Worm (Caenorhabditis elegans): Measurements from ENCODE around the gene B0244.15.

B0244.15 gene

ce11 chrIII:5708024-5708423, 35.2 kb upstream of the B0244.15 start:
- TF ChIP-seq med-1 (GFP tag; optimal IDR thresholded peaks at IDR 0.05; ENCODE audit: insufficient read depth) (no peak), tab-1 (GFP tag; IDR thresholded peaks at IDR 0.05) (no peak), klf-2 (GFP tag; conservative IDR thresholded peaks at IDR 0.05) (no peak), T22C8.4 (GFP tag; IDR thresholded peaks at IDR 0.05) (no peak), cog-1 (tag; optimal IDR thresholded peaks at IDR 0.05) (no peak), ztf-29 (GFP tag; IDR thresholded peaks at IDR 0.05) (no peak), ref-1 (GFP tag; conservative IDR thresholded peaks at IDR 0.05) (no peak), flt-1 (GFP tag; IDR thresholded peaks at IDR 0.05) (no peak)

DNA sequence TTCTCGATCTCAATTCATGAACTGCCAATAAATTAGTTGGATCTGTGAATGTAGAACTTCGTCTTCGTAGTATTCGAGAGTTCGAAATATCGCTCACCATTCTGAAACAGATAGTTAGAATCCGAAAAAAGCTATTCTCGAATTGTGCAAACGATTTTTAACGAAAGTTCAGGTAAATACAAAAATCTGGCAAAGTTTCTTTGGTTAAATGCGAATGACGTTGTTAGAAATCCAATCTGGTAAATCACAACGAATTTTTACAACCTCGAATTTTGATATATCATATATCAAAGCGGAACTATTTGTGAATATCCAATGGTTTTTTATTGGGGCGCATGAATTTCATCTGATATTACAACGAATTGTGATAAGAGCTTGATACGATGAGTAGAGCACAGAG, 34.0 kb upstream of the B0244.15 start, which contains the start of gene hpo-28:
TSS of gene hpo-28 (minus strand) at position 101 of the 400 bp plus-strand sequence.
- no peak for TF ChIP-seq ztf-29 (GFP tag; IDR thresholded peaks at IDR 0.05)
- no peak for TF ChIP-seq med-1 (GFP tag; optimal IDR thresholded peaks at IDR 0.05; ENCODE audit: insufficient read depth)
- TF ChIP-seq klf-2 (GFP tag; conservative IDR thresholded peaks at IDR 0.05): no peak
- TF ChIP-seq ref-1 (GFP tag; conservative IDR thresholded peaks at IDR 0.05): no peak
- TF ChIP-seq flt-1 (GFP tag; IDR thresholded peaks at IDR 0.05): no peak
- TF ChIP-seq cog-1 (tag; optimal IDR thresholded peaks at IDR 0.05): no peak
- TF ChIP-seq tab-1 (GFP tag; IDR thresholded peaks at IDR 0.05): no peak
- TF ChIP-seq ztf-23 (GFP tag; IDR thresholded peaks at IDR 0.05): no peak
- TF ChIP-seq T22C8.4 (GFP tag; IDR thresholded peaks at IDR 0.05): no peak

- no peak for TF ChIP-seq flt-1 (GFP tag; IDR thresholded peaks at IDR 0.05)
- no peak for TF ChIP-seq T22C8.4 (GFP tag; IDR thresholded peaks at IDR 0.05)
- TF ChIP-seq klf-2 (GFP tag; conservative IDR thresholded peaks at IDR 0.05): no peak
- TF ChIP-seq ref-1 (GFP tag; conservative IDR thresholded peaks at IDR 0.05): no peak
- no peak for TF ChIP-seq cog-1 (tag; optimal IDR thresholded peaks at IDR 0.05)
- no peak for TF ChIP-seq med-1 (GFP tag; optimal IDR thresholded peaks at IDR 0.05; ENCODE audit: insufficient read depth)
- TF ChIP-seq ztf-23 (GFP tag; IDR thresholded peaks at IDR 0.05): no peak
- TF ChIP-seq ztf-29 (GFP tag; IDR thresholded peaks at IDR 0.05): no peak
- no peak for TF ChIP-seq tab-1 (GFP tag; IDR thresholded peaks at IDR 0.05)
These were observed 33.1 kb upstream of the B0244.15 start, which contains the start of gene B0336.12 for ce11 chrIII:5710045-5710444. TSS of gene B0336.12 (minus strand) at chrIII:5710145.

DNA sequence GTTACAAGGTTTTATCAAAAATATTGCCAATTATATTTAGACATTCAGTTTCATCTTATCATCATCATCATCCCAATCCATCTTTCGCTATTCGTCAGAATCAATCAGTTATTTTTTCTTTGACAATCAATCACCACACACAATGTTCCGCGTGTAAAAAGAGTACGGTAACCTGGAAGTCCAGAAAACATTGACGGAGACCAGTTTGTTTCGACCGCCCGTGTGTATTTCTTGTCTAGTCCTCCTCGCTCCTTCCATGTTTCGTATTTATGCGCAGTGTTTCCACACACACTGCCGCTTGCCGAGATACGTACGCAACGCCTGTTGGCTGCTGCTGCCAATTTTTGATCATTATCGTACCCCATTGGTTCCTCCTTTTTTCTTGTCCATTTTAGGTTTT, 32.5 kb upstream of the B0244.15 start:
- no peak for TF ChIP-seq ref-1 (GFP tag; conservative IDR thresholded peaks at IDR 0.05)

- TF ChIP-seq ztf-29 (GFP tag; IDR thresholded peaks at IDR 0.05) (no peak), klf-2 (GFP tag; conservative IDR thresholded peaks at IDR 0.05) (no peak), ztf-23 (GFP tag; IDR thresholded peaks at IDR 0.05) (no peak), tab-1 (GFP tag; IDR thresholded peaks at IDR 0.05) (no peak), cog-1 (tag; optimal IDR thresholded peaks at IDR 0.05) (no peak), T22C8.4 (GFP tag; IDR thresholded peaks at IDR 0.05) (no peak), med-1 (GFP tag; optimal IDR thresholded peaks at IDR 0.05; ENCODE audit: insufficient read depth) (no peak), flt-1 (GFP tag; IDR thresholded peaks at IDR 0.05) (no peak), ref-1 (GFP tag; conservative IDR thresholded peaks at IDR 0.05) (no peak)
These were observed 31.9 kb upstream of the B0244.15 start, which contains the start of gene rbm-26 for ce11 chrIII:5711242-5711641. TSS of gene rbm-26 (plus strand) at chrIII:5711542.

- TF ChIP-seq ref-1 (GFP tag; conservative IDR thresholded peaks at IDR 0.05): no peak
- no peak for TF ChIP-seq flt-1 (GFP tag; IDR thresholded peaks at IDR 0.05)
- TF ChIP-seq T22C8.4 (GFP tag; IDR thresholded peaks at IDR 0.05): no peak
- TF ChIP-seq ztf-29 (GFP tag; IDR thresholded peaks at IDR 0.05): no peak
- TF ChIP-seq tab-1 (GFP tag; IDR thresholded peaks at IDR 0.05): no peak
- no peak for TF ChIP-seq ztf-23 (GFP tag; IDR thresholded peaks at IDR 0.05)
- TF ChIP-seq cog-1 (tag; optimal IDR thresholded peaks at IDR 0.05): no peak
- TF ChIP-seq klf-2 (GFP tag; conservative IDR thresholded peaks at IDR 0.05): no peak
- TF ChIP-seq med-1 (GFP tag; optimal IDR thresholded peaks at IDR 0.05; ENCODE audit: insufficient read depth): no peak
These were observed 31.1 kb upstream of the B0244.15 start for ce11 chrIII:5711881-5712643.

DNA sequence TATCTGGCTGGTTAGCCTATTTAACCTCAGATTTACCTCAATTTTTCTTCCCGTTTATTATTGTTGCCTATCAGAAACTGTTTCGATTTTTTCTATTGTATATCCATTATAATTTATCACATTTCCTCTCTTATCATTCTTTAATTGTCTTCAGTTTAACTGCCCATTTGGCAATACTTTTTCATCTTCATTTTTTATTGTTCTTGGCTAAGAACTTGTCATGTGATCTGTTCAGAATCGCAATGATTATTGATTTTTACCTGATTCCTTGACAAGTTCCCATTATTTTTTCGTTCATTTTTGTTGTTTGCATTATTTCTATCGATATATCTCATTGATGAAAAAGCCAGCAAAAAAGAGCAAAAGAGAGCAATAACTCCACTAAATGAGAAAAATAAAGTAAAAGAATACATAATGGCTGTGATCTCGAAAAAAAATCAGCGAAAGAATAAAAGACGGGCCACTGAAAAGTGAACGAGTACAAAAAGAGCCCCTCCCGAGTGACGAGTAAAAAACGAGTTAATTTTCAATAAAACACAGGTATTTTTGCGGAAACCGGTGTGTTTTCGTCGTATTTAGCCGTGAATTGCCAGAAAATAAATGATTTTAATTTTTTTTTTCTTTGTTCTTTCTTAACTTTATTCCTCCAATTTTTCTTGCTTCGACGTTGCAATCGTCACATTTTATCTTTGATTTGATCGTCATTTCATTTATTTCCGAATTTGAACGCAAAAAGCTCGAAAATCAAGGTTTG, 28.8 kb upstream of the B0244.15 start, which contains the start of gene arf-1:
TSS of gene arf-1 (plus strand) at position 657 of the 754 bp plus-strand sequence.
- TF ChIP-seq T22C8.4 (GFP tag; IDR thresholded peaks at IDR 0.05): no peak
- no peak for TF ChIP-seq ztf-23 (GFP tag; IDR thresholded peaks at IDR 0.05)
- no peak for TF ChIP-seq klf-2 (GFP tag; conservative IDR thresholded peaks at IDR 0.05)
- TF ChIP-seq cog-1 (tag; optimal IDR thresholded peaks at IDR 0.05): no peak
- no peak for TF ChIP-seq flt-1 (GFP tag; IDR thresholded peaks at IDR 0.05)
- TF ChIP-seq ztf-29 (GFP tag; IDR thresholded peaks at IDR 0.05): no peak
- TF ChIP-seq tab-1 (GFP tag; IDR thresholded peaks at IDR 0.05): no peak
- TF ChIP-seq med-1 (GFP tag; optimal IDR thresholded peaks at IDR 0.05; ENCODE audit: insufficient read depth): no peak
- TF ChIP-seq ref-1 (GFP tag; conservative IDR thresholded peaks at IDR 0.05): no peak

DNA sequence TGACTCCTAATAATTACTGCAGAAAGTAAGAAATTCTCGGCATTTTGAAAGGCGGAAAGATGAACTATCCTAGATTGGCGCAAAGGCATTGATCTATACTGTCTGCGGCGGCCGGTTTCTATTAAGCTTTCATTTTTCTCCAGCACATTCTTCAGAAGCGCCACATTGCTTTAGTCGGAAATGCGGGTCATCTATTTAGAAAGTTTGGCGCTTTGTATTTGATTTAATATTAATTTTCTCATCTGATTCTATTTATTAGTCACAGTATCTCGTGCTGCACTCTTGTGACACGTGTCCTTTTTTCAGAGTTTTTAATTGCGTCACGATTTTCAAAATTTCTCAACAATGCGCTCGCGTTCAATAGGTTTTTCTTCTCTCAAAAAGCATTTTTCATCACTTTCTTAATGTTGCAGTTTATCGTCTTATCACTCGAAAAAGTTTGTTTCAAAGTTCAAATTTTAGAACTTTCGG, 28.2 kb upstream of the B0244.15 start:
- TF ChIP-seq ztf-29 (GFP tag; IDR thresholded peaks at IDR 0.05) (no peak), flt-1 (GFP tag; IDR thresholded peaks at IDR 0.05) (peak; percentile 15; the same call in 1 of the 2 replicates)

DNA sequence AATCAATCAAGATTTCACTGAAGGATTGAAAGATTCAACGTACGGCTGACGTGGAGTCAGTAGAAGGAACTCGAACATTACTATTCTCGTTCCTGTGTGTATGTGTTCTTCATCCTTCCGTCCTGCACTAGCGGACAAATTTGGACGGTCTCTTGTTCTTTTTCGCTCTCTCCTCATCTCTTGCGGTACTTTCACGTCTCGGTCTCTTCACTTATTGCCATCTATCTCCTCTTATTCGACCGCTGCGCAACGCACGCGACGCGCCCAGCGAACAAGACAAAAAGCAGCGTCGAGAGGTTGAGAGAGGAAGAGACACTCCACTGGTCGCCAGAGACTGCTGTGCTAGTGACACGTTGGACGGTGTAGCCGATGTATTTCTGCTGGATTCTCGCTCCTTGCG, 27.7 kb upstream of the B0244.15 start:
- TF ChIP-seq flt-1 (GFP tag; IDR thresholded peaks at IDR 0.05) (0 out of 2 replicates have a peak, but pooled peaks have one; percentile 34), ref-1 (GFP tag; conservative IDR thresholded peaks at IDR 0.05) (no peak), ztf-29 (GFP tag; IDR thresholded peaks at IDR 0.05) (peak; percentile 32; the same call in 1 of the 2 replicates), cog-1 (tag; optimal IDR thresholded peaks at IDR 0.05) (peak; percentile 77), ztf-23 (GFP tag; IDR thresholded peaks at IDR 0.05) (peak; percentile 55; the same call in 1 of the 2 replicates), med-1 (GFP tag; optimal IDR thresholded peaks at IDR 0.05; ENCODE audit: insufficient read depth) (no peak)

Measured in whole organism, midembryonic.